Worm (Caenorhabditis elegans) whole organism, late embryonic: ENCODE data around the gene Y38H6C.18.

Source experiments
- ceh-24 ChIP-seq: sonication (generic microtip); optimal IDR thresholded peaks from 2 replicates; lab custom pipeline; 2016; ENCODE audit warnings: mild to moderate bottlenecking, missing genetic modification characterization, missing compliant biosample characterization
- dve-1 ChIP-seq: sonication (generic microtip); optimal IDR thresholded peaks from 2 replicates; lab custom pipeline; 2017; ENCODE audit warnings: antibody characterized with exemption, mild to moderate bottlenecking, missing genetic modification characterization, missing compliant biosample characterization
- hlh-30 ChIP-seq: sonication (generic microtip); optimal IDR thresholded peaks from 2 replicates; lab custom pipeline; 2017; ENCODE audit warnings: antibody characterized with exemption, missing genetic modification characterization, missing compliant biosample characterization; ENCODE audit not compliant: insufficient read depth
- hlh-6 ChIP-seq: sonication (generic microtip); optimal IDR thresholded peaks from 2 replicates; lab custom pipeline; 2016; ENCODE audit warnings: missing genotype, missing genetic modification characterization, missing compliant biosample characterization
- lin-11 ChIP-seq: fragments of 200-800 bp; sonication (Bioruptor generic); optimal IDR thresholded peaks from 2 replicates; lab custom pipeline; 2018; ENCODE audit warnings: mild to moderate bottlenecking, missing genetic modification characterization, missing compliant biosample characterization

- TF ChIP-seq dve-1: no peak
- TF ChIP-seq lin-11 (tag; lab: Kevin White, UChicago): no peak
- TF ChIP-seq hlh-6 (tag; lab: Kevin White, UChicago): no peak
- TF ChIP-seq hlh-30 (tag; lab: Kevin White, UChicago): no peak
- no peak for TF ChIP-seq ceh-24 (tag; lab: Kevin White, UChicago)
Measured at ce11 chrV:20551096-20551495, 4.1 kb upstream of the Y38H6C.18 start, which contains the start of gene Y38H6C.20.
